Worm (Caenorhabditis elegans) whole organism, L1 larva: Measurements from ENCODE around the gene C15H11.13.

ENCODE experiments used
- F16B12.6 ChIP-seq: fragments of 150-350 bp; optimal IDR thresholded peaks from 2 replicates; lab custom pipeline; 2014; ENCODE audit warnings: missing biosample characterization, missing genetic modification characterization
- Y116A8C.19 ChIP-seq: sonication (generic microtip); optimal IDR thresholded peaks from 2 replicates; lab custom pipeline; 2016; ENCODE audit warnings: missing compliant biosample characterization, missing genetic modification characterization, borderline replicate concordance
- blmp-1 ChIP-seq: fragments of 150-350 bp; optimal IDR thresholded peaks from 2 replicates; lab custom pipeline; 2014; ENCODE audit warnings: missing biosample characterization, missing genetic modification characterization
- ceh-63 ChIP-seq: fragments of 200-800 bp; sonication (Bioruptor generic); optimal IDR thresholded peaks from 2 replicates; lab custom pipeline; 2018; ENCODE audit warnings: mild to moderate bottlenecking, missing genetic modification characterization, missing compliant biosample characterization
- ceh-8 ChIP-seq: fragments of 200-800 bp; sonication (Bioruptor generic); optimal IDR thresholded peaks from 2 replicates; lab custom pipeline; 2018; ENCODE audit warnings: mild to moderate bottlenecking, missing genetic modification characterization, moderate library complexity, missing compliant biosample characterization
- ceh-90 ChIP-seq: sonication (generic microtip); optimal IDR thresholded peaks from 2 replicates; lab custom pipeline; 2016; ENCODE audit warnings: missing genetic modification characterization, missing compliant biosample characterization
- dpl-1 ChIP-seq, 3 experiments: fragments of 150-350 bp in 2 of 3; sonication (generic microtip) in 1 of 3; optimal IDR thresholded peaks; 2 replicates each; lab custom pipeline; 2014 to 2017; ENCODE audit warnings: missing biosample characterization in 3 of 3, missing genetic modification characterization in 3 of 3, missing genetic modification reagents in 3 of 3
- efl-1 ChIP-seq, 4 experiments: fragments of 150-350 bp; optimal IDR thresholded peaks in 3 of 4; peaks in 1 of 4; 1 replicate in 1 of 4; 2 replicates in 3 of 4; lab custom pipeline; 2014; ENCODE audit warnings: missing biosample characterization in 2 of 4, missing genetic modification characterization in 2 of 4, missing genetic modification reagents in 2 of 4
- efl-3 ChIP-seq: fragments of 200-800 bp; sonication (Bioruptor generic); optimal IDR thresholded peaks from 2 replicates; lab custom pipeline; 2018; ENCODE audit warnings: mild to moderate bottlenecking, missing genetic modification characterization, missing compliant biosample characterization
- egl-13 ChIP-seq: sonication (generic microtip); optimal IDR thresholded peaks from 2 replicates; lab custom pipeline; 2016; ENCODE audit warnings: missing genotype, missing genetic modification reagents, missing genetic modification characterization, missing compliant biosample characterization
- elt-3 ChIP-seq, 6 experiments: fragments of 150-350 bp in 1 of 6; sonication (generic microtip); optimal IDR thresholded peaks; 2 replicates each; lab custom pipeline; 2017 to 2018; ENCODE audit warnings: missing biosample characterization in 6 of 6, missing genetic modification characterization in 6 of 6, inconsistent platforms in 1 of 6
- fkh-10 ChIP-seq: sonication (generic microtip); optimal IDR thresholded peaks from 2 replicates; lab custom pipeline; 2017; ENCODE audit warnings: missing biosample characterization, missing genetic modification reagents, missing genetic modification characterization
- fkh-4 ChIP-seq: sonication (generic microtip); optimal IDR thresholded peaks from 2 replicates; lab custom pipeline; 2016; ENCODE audit warnings: missing compliant biosample characterization, missing genetic modification characterization, borderline replicate concordance
- fkh-8 ChIP-seq: sonication (generic microtip); optimal IDR thresholded peaks from 2 replicates; lab custom pipeline; 2016; ENCODE audit warnings: mild to moderate bottlenecking, missing genetic modification characterization, missing compliant biosample characterization
- fos-1 ChIP-seq: fragments of 150-350 bp; optimal IDR thresholded peaks from 2 replicates; lab custom pipeline; 2014; ENCODE audit warnings: missing biosample characterization, missing genetic modification characterization
- hlh-17 ChIP-seq: fragments of 200-800 bp; sonication (Bioruptor generic); optimal IDR thresholded peaks from 2 replicates; lab custom pipeline; 2018; ENCODE audit warnings: missing genetic modification characterization, mild to moderate bottlenecking, missing compliant biosample characterization, moderate library complexity, borderline replicate concordance
- hlh-4 ChIP-seq: sonication (generic microtip); optimal IDR thresholded peaks from 2 replicates; lab custom pipeline; 2016; ENCODE audit warnings: mild to moderate bottlenecking, missing genetic modification characterization, missing compliant biosample characterization
- irx-1 ChIP-seq: sonication (generic microtip); optimal IDR thresholded peaks from 2 replicates; lab custom pipeline; 2016; ENCODE audit warnings: missing genetic modification characterization, missing compliant biosample characterization
- jun-1 ChIP-seq: fragments of 150-350 bp; optimal IDR thresholded peaks from 2 replicates; lab custom pipeline; 2014; ENCODE audit warnings: missing biosample characterization, missing genetic modification reagents, missing genetic modification characterization
- lin-13 ChIP-seq: fragments of 150-350 bp; optimal IDR thresholded peaks from 2 replicates; lab custom pipeline; 2014; ENCODE audit warnings: missing biosample characterization, missing genetic modification reagents, missing genetic modification characterization
- lin-14 ChIP-seq: fragments of 200-800 bp; sonication (Bioruptor generic); optimal IDR thresholded peaks from 2 replicates; lab custom pipeline; 2018; ENCODE audit warnings: mild to moderate bottlenecking, missing genetic modification characterization, moderate library complexity, missing compliant biosample characterization
- lin-35 ChIP-seq, 2 experiments: fragments of 150-350 bp; optimal IDR thresholded peaks; 2 replicates each; lab custom pipeline; 2014; ENCODE audit warnings: missing biosample characterization in 2 of 2, missing genetic modification characterization in 2 of 2, missing genetic modification reagents in 2 of 2
- lir-3 ChIP-seq: sonication (generic microtip); optimal IDR thresholded peaks from 2 replicates; lab custom pipeline; 2016; ENCODE audit warnings: mild to moderate bottlenecking, missing genetic modification characterization, moderate library complexity, missing compliant biosample characterization; ENCODE audit not compliant: poor library complexity
- lsy-2 ChIP-seq, 2 experiments: fragments of 150-350 bp; optimal IDR thresholded peaks; 2 replicates each; lab custom pipeline; 2014; ENCODE audit warnings: missing biosample characterization in 2 of 2, missing genetic modification characterization in 2 of 2
- mep-1 ChIP-seq: fragments of 150-350 bp; optimal IDR thresholded peaks from 2 replicates; lab custom pipeline; 2014; ENCODE audit warnings: missing biosample characterization, missing genetic modification characterization
- nhr-12 ChIP-seq: sonication (generic microtip); optimal IDR thresholded peaks from 2 replicates; lab custom pipeline; 2017; ENCODE audit warnings: missing biosample characterization, missing genetic modification characterization
- nhr-20 ChIP-seq: sonication (generic microtip); optimal IDR thresholded peaks from 2 replicates; lab custom pipeline; 2016; ENCODE audit warnings: mild to moderate bottlenecking, missing genetic modification characterization, missing compliant biosample characterization
- nhr-28 ChIP-seq: fragments of 150-350 bp; optimal IDR thresholded peaks from 2 replicates; lab custom pipeline; 2014; ENCODE audit warnings: missing biosample characterization, missing genetic modification characterization
- nhr-76 ChIP-seq: sonication (generic microtip); optimal IDR thresholded peaks from 2 replicates; lab custom pipeline; 2017; ENCODE audit warnings: missing biosample characterization, missing genetic modification characterization
- nhr-77 ChIP-seq: fragments of 150-350 bp; optimal IDR thresholded peaks from 2 replicates; lab custom pipeline; 2014; ENCODE audit warnings: missing biosample characterization, missing genetic modification characterization
- nhr-84 ChIP-seq: sonication (generic microtip); optimal IDR thresholded peaks from 2 replicates; lab custom pipeline; 2017; ENCODE audit warnings: missing biosample characterization, missing genetic modification characterization
- nhr-85 ChIP-seq: sonication (generic microtip); peaks from one replicate; lab custom pipeline; 2016; ENCODE audit warnings: missing genetic modification characterization, inconsistent platforms, missing compliant biosample characterization
- nhr-90 ChIP-seq: sonication (generic microtip); optimal IDR thresholded peaks from 2 replicates; lab custom pipeline; 2016; ENCODE audit warnings: mild to moderate bottlenecking, missing genetic modification characterization, missing compliant biosample characterization; ENCODE audit not compliant: poor library complexity
- pag-3 ChIP-seq: sonication (generic microtip); optimal IDR thresholded peaks from 2 replicates; lab custom pipeline; 2017; ENCODE audit warnings: missing genetic modification characterization, mild to moderate bottlenecking, missing compliant biosample characterization, antibody characterized with exemption, borderline replicate concordance; ENCODE audit not compliant: insufficient read depth
- pax-3 ChIP-seq: fragments of 200-800 bp; sonication (Bioruptor generic); optimal IDR thresholded peaks from 2 replicates; lab custom pipeline; 2018; ENCODE audit warnings: mild to moderate bottlenecking, missing genetic modification characterization, moderate library complexity, missing compliant biosample characterization
- pqm-1 ChIP-seq: sonication (generic microtip); optimal IDR thresholded peaks from 3 replicates; lab custom pipeline; 2017; ENCODE audit warnings: missing biosample characterization, missing genetic modification characterization
- rnt-1 ChIP-seq: sonication (generic microtip); optimal IDR thresholded peaks from 2 replicates; lab custom pipeline; 2016; ENCODE audit warnings: mild to moderate bottlenecking, missing genetic modification characterization, moderate library complexity, missing compliant biosample characterization
- skn-1 ChIP-seq: fragments of 150-350 bp; optimal IDR thresholded peaks from 2 replicates; lab custom pipeline; 2014; ENCODE audit warnings: missing biosample characterization, missing genetic modification characterization
- snpc-4 ChIP-seq: fragments of 150-350 bp; optimal IDR thresholded peaks from 2 replicates; lab custom pipeline; 2014; ENCODE audit warnings: missing biosample characterization, missing genetic modification characterization
- snu-23 ChIP-seq: sonication (generic microtip); optimal IDR thresholded peaks from 2 replicates; lab custom pipeline; 2016; ENCODE audit warnings: missing genetic modification characterization, missing compliant biosample characterization
- sptf-1 ChIP-seq: fragments of 150-350 bp; optimal IDR thresholded peaks from 2 replicates; lab custom pipeline; 2014; ENCODE audit warnings: missing biosample characterization, missing genetic modification characterization
- sup-37 ChIP-seq: fragments of 200-800 bp; sonication (Bioruptor generic); optimal IDR thresholded peaks from 2 replicates; lab custom pipeline; 2018; ENCODE audit warnings: mild to moderate bottlenecking, missing genetic modification characterization, missing compliant biosample characterization
- swsn-7 ChIP-seq: sonication (generic microtip); optimal IDR thresholded peaks from 2 replicates; lab custom pipeline; 2016; ENCODE audit warnings: missing genetic modification characterization, missing compliant biosample characterization
- tbx-2 ChIP-seq: sonication (generic microtip); optimal IDR thresholded peaks from 2 replicates; lab custom pipeline; 2016; ENCODE audit warnings: missing genetic modification characterization, missing compliant biosample characterization
- unc-130 ChIP-seq: fragments of 150-350 bp; optimal IDR thresholded peaks from 2 replicates; lab custom pipeline; 2017; ENCODE audit warnings: missing biosample characterization, missing genetic modification characterization, inconsistent platforms
- unc-30 ChIP-seq: sonication (generic microtip); optimal IDR thresholded peaks from 2 replicates; lab custom pipeline; 2017; ENCODE audit warnings: missing biosample characterization, missing genetic modification characterization
- unc-62 ChIP-seq: fragments of 150-350 bp; optimal IDR thresholded peaks from 2 replicates; lab custom pipeline; 2014; ENCODE audit warnings: missing biosample characterization, missing genetic modification reagents, missing genetic modification characterization
- unc-86 ChIP-seq: sonication (generic microtip); optimal IDR thresholded peaks from 2 replicates; lab custom pipeline; 2016; ENCODE audit warnings: missing genetic modification characterization, missing compliant biosample characterization
- xbp-1 ChIP-seq: sonication (generic microtip); optimal IDR thresholded peaks from 2 replicates; lab custom pipeline; 2016; ENCODE audit warnings: missing genetic modification characterization, missing compliant biosample characterization
- zip-4 ChIP-seq: fragments of 200-800 bp; sonication (Bioruptor generic); optimal IDR thresholded peaks from 2 replicates; lab custom pipeline; 2018; ENCODE audit warnings: mild to moderate bottlenecking, missing genetic modification characterization, moderate library complexity, missing compliant biosample characterization
- ztf-11 ChIP-seq, 2 experiments: sonication (generic microtip); optimal IDR thresholded peaks; 2 replicates each; lab custom pipeline; 2016 to 2017; ENCODE audit warnings: missing genetic modification characterization in 2 of 2, missing biosample characterization in 1 of 2, missing compliant biosample characterization in 1 of 2

Gene C15H11.13

ce11 chrV:14414964-14415564 lies 20.2 kb downstream of the C15H11.13 start, which contains the start of the genes nxf-1 and C15H11.11:
nxf-1 (minus strand) TSS chrV:14415014.
C15H11.11 (plus strand) TSS chrV:14415499.
- TF ChIP-seq ztf-11 (tag; optimal IDR thresholded peaks at IDR 0.05; lab: Kevin White, UChicago) = no peak
- no peak for TF ChIP-seq unc-62
- peak; percentile 79 for TF ChIP-seq nhr-90 (tag; lab: Kevin White, UChicago)
- TF ChIP-seq egl-13 = peak; percentile 4
- TF ChIP-seq rnt-1 (tag; lab: Kevin White, UChicago) = peak; percentile 68
- peak; percentile 85 for TF ChIP-seq snu-23 (GFP tag; lab: Kevin White, UChicago)
- TF ChIP-seq efl-1 (optimal IDR thresholded peaks at IDR 0.05; lab: Kevin White, UChicago) = peak; percentile 69 to 77
- peak; percentile 75 to 97 for TF ChIP-seq efl-1 (GFP tag; optimal IDR thresholded peaks at IDR 0.05 in 1 of 2; lab: Kevin White, UChicago)
- TF ChIP-seq elt-3 (tag; optimal IDR thresholded peaks at IDR 0.05; lab: Kevin White, UChicago) = peak in 2 of 6 experiments; percentile 32 to 51
- TF ChIP-seq hlh-17 (GFP tag; lab: Kevin White, UChicago) = no peak
- peak; percentile 17 for TF ChIP-seq sup-37
- TF ChIP-seq irx-1 = peak; percentile 49
- TF ChIP-seq hlh-4 (tag; lab: Kevin White, UChicago) = no peak
- TF ChIP-seq fkh-8 (tag; lab: Kevin White, UChicago) = peak; percentile 24
- TF ChIP-seq pax-3 (tag; lab: Kevin White, UChicago) = peak; percentile 49
- TF ChIP-seq snpc-4 = peak; percentile 62
- no peak for TF ChIP-seq pag-3 (tag; lab: Kevin White, UChicago)
- no peak for TF ChIP-seq Y116A8C.19 (tag; lab: Kevin White, UChicago)
- peak; percentile 0 for TF ChIP-seq ceh-8 (GFP tag; lab: Kevin White, UChicago)
- no peak for TF ChIP-seq nhr-77 (tag; lab: Kevin White, UChicago)
- peak; percentile 11 for TF ChIP-seq fos-1
- no peak for TF ChIP-seq pqm-1 (tag; lab: Kevin White, UChicago)
- TF ChIP-seq sptf-1 (tag; lab: Kevin White, UChicago) = no peak
- TF ChIP-seq efl-3 (GFP tag; lab: Kevin White, UChicago) = no peak
- TF ChIP-seq nhr-20 (tag; lab: Kevin White, UChicago) = peak; percentile 83
- TF ChIP-seq skn-1 (tag; lab: Kevin White, UChicago) = peak; percentile 11
- TF ChIP-seq blmp-1 = peak; percentile 60
- peak; percentile 14 for TF ChIP-seq lir-3 (tag; lab: Kevin White, UChicago)
- TF ChIP-seq fkh-4 (tag; lab: Kevin White, UChicago) = no peak
- TF ChIP-seq nhr-76 (tag; lab: Kevin White, UChicago) = no peak
- peak; percentile 96 for TF ChIP-seq F16B12.6 (tag; lab: Kevin White, UChicago)
- peak; percentile 78 to 79 for TF ChIP-seq lsy-2 (tag; optimal IDR thresholded peaks at IDR 0.05; lab: Kevin White, UChicago)
- no peak for TF ChIP-seq nhr-28 (tag; lab: Kevin White, UChicago)
- peak; percentile 76 for TF ChIP-seq xbp-1 (tag; lab: Kevin White, UChicago)
- TF ChIP-seq lin-14 (GFP tag; lab: Kevin White, UChicago) = peak; percentile 80
- TF ChIP-seq nhr-85 = peak; percentile 79
- TF ChIP-seq fkh-10 (GFP tag; lab: Kevin White, UChicago) = peak; percentile 33
- no peak for TF ChIP-seq ceh-63 (GFP tag; lab: Kevin White, UChicago)
- TF ChIP-seq jun-1 (tag; lab: Kevin White, UChicago) = peak; percentile 50
- peak; percentile 64 for TF ChIP-seq lin-13
- peak; percentile 68 for TF ChIP-seq zip-4 (GFP tag; lab: Kevin White, UChicago)
- peak; percentile 63 to 79 for TF ChIP-seq lin-35 (GFP tag; optimal IDR thresholded peaks at IDR 0.05; lab: Kevin White, UChicago)
- peak; percentile 74 for TF ChIP-seq tbx-2 (tag; lab: Kevin White, UChicago)
- no peak for TF ChIP-seq unc-30
- TF ChIP-seq swsn-7 (tag; lab: Kevin White, UChicago) = peak; percentile 80
- TF ChIP-seq nhr-84 = no peak
- peak; percentile 59 to 78 (median 77) for TF ChIP-seq dpl-1 (GFP tag; optimal IDR thresholded peaks at IDR 0.05; lab: Kevin White, UChicago)
- TF ChIP-seq unc-130 (tag; lab: Kevin White, UChicago) = peak; percentile 65
- TF ChIP-seq ceh-90 (tag; lab: Kevin White, UChicago) = no peak
- TF ChIP-seq nhr-12 = no peak
- TF ChIP-seq unc-86 (tag; lab: Kevin White, UChicago) = peak; percentile 72
- TF ChIP-seq mep-1 (tag; lab: Kevin White, UChicago) = peak; percentile 89
